Worm (Caenorhabditis elegans) whole organism, young adult: ENCODE measurements around the gene Y43F8B.28.
A peak's percentile ranks its signal among the peaks of the same experiment; 100 is the strongest.

ENCODE experiments used
- B0019.2 ChIP-seq: fragments of 200-800 bp; sonication (Bioruptor generic); conservative IDR thresholded peaks from 2 replicates; pipeline ENCODE4 v1.3.6; 2022; ENCODE audit warnings: missing genetic modification reagents, missing genetic modification characterization, missing compliant biosample characterization
- B0261.1 ChIP-seq: sonication (generic microtip); optimal IDR thresholded peaks from 2 replicates; lab custom pipeline; 2016; ENCODE audit warnings: mild to moderate bottlenecking, missing genetic modification characterization, moderate library complexity, missing compliant biosample characterization
- C06A6.2 ChIP-seq: fragments of 200-800 bp; sonication (Bioruptor generic); conservative IDR thresholded peaks from 2 replicates; pipeline ENCODE4 v1.3.6; 2022; ENCODE audit warnings: missing genetic modification characterization, missing compliant biosample characterization
- F55B11.4 ChIP-seq: sonication (generic microtip); optimal IDR thresholded peaks from 2 replicates; lab custom pipeline; 2016; ENCODE audit warnings: missing compliant biosample characterization, missing genetic modification characterization, borderline replicate concordance; ENCODE audit not compliant: insufficient read depth
- K11D2.4 ChIP-seq: fragments of 200-800 bp; sonication (Bioruptor generic); IDR thresholded peaks from 2 replicates; pipeline ENCODE4 v1.3.6; 2022; ENCODE audit warnings: missing genetic modification reagents, missing genetic modification characterization, missing compliant biosample characterization
- Y53G8AR.9 ChIP-seq: fragments of 200-800 bp; sonication (Bioruptor generic); conservative IDR thresholded peaks from 2 replicates; pipeline ENCODE4 v1.3.6; 2022; ENCODE audit warnings: missing genetic modification reagents, missing genetic modification characterization, missing compliant biosample characterization
- Y67H2A.10 ChIP-seq: fragments of 200-800 bp; sonication (Bioruptor generic); conservative IDR thresholded peaks from 2 replicates; pipeline ENCODE4 v1.3.6; 2022; ENCODE audit warnings: missing genetic modification reagents, missing genetic modification characterization, missing compliant biosample characterization
- aptf-2 ChIP-seq: fragments of 200-800 bp; sonication (Bioruptor generic); conservative IDR thresholded peaks from 2 replicates; pipeline ENCODE4 v1.3.6; 2022; ENCODE audit warnings: missing genetic modification reagents, missing genetic modification characterization, missing compliant biosample characterization
- atf-7 ChIP-seq: sonication (generic microtip); optimal IDR thresholded peaks from 2 replicates; lab custom pipeline; 2017; ENCODE audit warnings: mild to moderate bottlenecking, missing genetic modification characterization, missing compliant biosample characterization
- bed-1 ChIP-seq: fragments of 200-800 bp; sonication (Bioruptor generic); IDR thresholded peaks from 2 replicates; pipeline ENCODE4 v1.3.6; 2022; ENCODE audit warnings: missing genetic modification reagents, missing genetic modification characterization, missing compliant biosample characterization
- cebp-1 ChIP-seq, 2 experiments: fragments of 200-800 bp in 1 of 2; sonication (Bioruptor generic) in 1 of 2; sonication (generic microtip) in 1 of 2; IDR thresholded peaks in 1 of 2; optimal IDR thresholded peaks in 1 of 2; 2 replicates each; pipeline versions ENCODE4 v1.3.6 to Lab custom; 2017 to 2022; ENCODE audit warnings: missing compliant biosample characterization in 2 of 2, missing genetic modification characterization in 2 of 2, mild to moderate bottlenecking in 1 of 2, missing genetic modification reagents in 1 of 2, moderate library complexity in 1 of 2
- cebp-2 ChIP-seq: fragments of 200-800 bp; sonication (Bioruptor generic); IDR thresholded peaks from 2 replicates; pipeline ENCODE4 v1.3.6; 2022; ENCODE audit warnings: missing genetic modification characterization, missing compliant biosample characterization
- ceh-58 ChIP-seq: fragments of 200-800 bp; sonication (Bioruptor generic); IDR thresholded peaks from 2 replicates; pipeline ENCODE4 v1.3.6; 2022; ENCODE audit warnings: missing genetic modification characterization, missing compliant biosample characterization
- dpff-1 ChIP-seq: sonication (generic microtip); optimal IDR thresholded peaks from 2 replicates; lab custom pipeline; 2017; ENCODE audit warnings: mild to moderate bottlenecking, missing genetic modification characterization, missing compliant biosample characterization
- egl-44 ChIP-seq: fragments of 200-800 bp; sonication (Bioruptor generic); IDR thresholded peaks from 2 replicates; pipeline ENCODE4 v1.3.6; 2022; ENCODE audit warnings: missing genetic modification reagents, missing genetic modification characterization, missing compliant biosample characterization
- gei-17 ChIP-seq: fragments of 200-800 bp; sonication (Bioruptor generic); optimal IDR thresholded peaks from 2 replicates; lab custom pipeline; 2018; ENCODE audit warnings: mild to moderate bottlenecking, missing genetic modification characterization, missing compliant biosample characterization
- hlh-26 ChIP-seq: fragments of 200-800 bp; sonication (Bioruptor generic); conservative IDR thresholded peaks from 2 replicates; pipeline ENCODE4 v1.3.6; 2022; ENCODE audit warnings: missing genetic modification reagents, missing genetic modification characterization, missing compliant biosample characterization
- hsf-1 ChIP-seq: fragments of 200-800 bp; sonication (Bioruptor generic); IDR thresholded peaks from 2 replicates; pipeline ENCODE4 v1.3.6; 2022; ENCODE audit warnings: missing genetic modification reagents, missing genetic modification characterization, missing compliant biosample characterization
- let-526 ChIP-seq: fragments of 200-800 bp; sonication (Bioruptor generic); IDR thresholded peaks from 2 replicates; pipeline ENCODE4 v1.3.6; 2022; ENCODE audit warnings: missing genetic modification reagents, missing genetic modification characterization, missing compliant biosample characterization
- let-607 ChIP-seq, 2 experiments: fragments of 200-800 bp in 1 of 2; sonication (Bioruptor generic) in 1 of 2; sonication (generic microtip) in 1 of 2; optimal IDR thresholded peaks; 2 replicates each; lab custom pipeline; 2016 to 2018; ENCODE audit warnings: mild to moderate bottlenecking in 2 of 2, missing compliant biosample characterization in 2 of 2, missing genetic modification characterization in 2 of 2, moderate library complexity in 2 of 2, missing genotype in 1 of 2
- lin-40 ChIP-seq: sonication (generic microtip); optimal IDR thresholded peaks from 2 replicates; lab custom pipeline; 2016; ENCODE audit warnings: missing genetic modification characterization, mild to moderate bottlenecking, missing compliant biosample characterization, missing genotype, missing genetic modification reagents
- lin-54 ChIP-seq: fragments of 200-800 bp; sonication (Bioruptor generic); optimal IDR thresholded peaks from 2 replicates; lab custom pipeline; 2018; ENCODE audit warnings: mild to moderate bottlenecking, missing genetic modification characterization, missing compliant biosample characterization
- lsl-1 ChIP-seq: fragments of 200-800 bp; sonication (Bioruptor generic); optimal IDR thresholded peaks from 2 replicates; lab custom pipeline; 2018; ENCODE audit warnings: mild to moderate bottlenecking, missing genetic modification characterization, moderate library complexity, missing compliant biosample characterization
- lsy-27 ChIP-seq: sonication (generic microtip); optimal IDR thresholded peaks from 2 replicates; lab custom pipeline; 2017; ENCODE audit warnings: missing genetic modification characterization, mild to moderate bottlenecking, missing compliant biosample characterization, antibody characterized with exemption, missing genotype, borderline replicate concordance; ENCODE audit not compliant: insufficient read depth
- madf-10 ChIP-seq: sonication (generic microtip); optimal IDR thresholded peaks from 2 replicates; lab custom pipeline; 2016; ENCODE audit warnings: mild to moderate bottlenecking, missing genetic modification characterization, missing compliant biosample characterization
- madf-3 ChIP-seq: fragments of 200-800 bp; sonication (Bioruptor generic); IDR thresholded peaks from 2 replicates; pipeline ENCODE4 v1.3.6; 2022; ENCODE audit warnings: missing genetic modification reagents, missing genetic modification characterization, missing compliant biosample characterization
- mcd-1 ChIP-seq: fragments of 200-800 bp; sonication (Bioruptor generic); IDR thresholded peaks from 2 replicates; pipeline ENCODE4 v1.3.6; 2022; ENCODE audit warnings: missing genetic modification reagents, missing genetic modification characterization, missing compliant biosample characterization
- mel-28 ChIP-seq: sonication (generic microtip); optimal IDR thresholded peaks from 2 replicates; lab custom pipeline; 2016; ENCODE audit warnings: borderline replicate concordance, mild to moderate bottlenecking, missing genetic modification characterization, missing compliant biosample characterization
- mxl-1 ChIP-seq: sonication (generic microtip); optimal IDR thresholded peaks from 2 replicates; lab custom pipeline; 2016; ENCODE audit warnings: missing genetic modification characterization, missing compliant biosample characterization
- nfya-2 ChIP-seq: fragments of 200-800 bp; sonication (Bioruptor generic); IDR thresholded peaks from 2 replicates; pipeline ENCODE4 v1.3.6; 2022; ENCODE audit warnings: missing genetic modification reagents, missing genetic modification characterization, missing compliant biosample characterization
- nhr-80 ChIP-seq: sonication (generic microtip); optimal IDR thresholded peaks from 2 replicates; lab custom pipeline; 2016; ENCODE audit warnings: missing genetic modification characterization, missing compliant biosample characterization
- pha-4 ChIP-seq: fragments of 150-350 bp; sonication (generic microtip); optimal IDR thresholded peaks from 2 replicates; lab custom pipeline; 2014; ENCODE audit warnings: missing biosample characterization, missing genetic modification reagents, missing genetic modification characterization
- rcor-1 ChIP-seq: fragments of 200-800 bp; sonication (Bioruptor generic); IDR thresholded peaks from 2 replicates; pipeline ENCODE4 v1.3.6; 2022; ENCODE audit warnings: missing genetic modification reagents, missing genetic modification characterization, missing compliant biosample characterization
- repo-1 ChIP-seq: sonication (generic microtip); optimal IDR thresholded peaks from 2 replicates; lab custom pipeline; 2017; ENCODE audit warnings: mild to moderate bottlenecking, missing genetic modification characterization, missing compliant biosample characterization
- snpc-3.4 ChIP-seq: sonication (generic microtip); optimal IDR thresholded peaks from 2 replicates; lab custom pipeline; 2017; ENCODE audit warnings: missing genetic modification characterization, mild to moderate bottlenecking, missing compliant biosample characterization, antibody characterized with exemption, moderate library complexity, missing genotype, missing genetic modification reagents
- snpc-4 ChIP-seq, 5 experiments: fragments of 150-350 bp in 1 of 5; sonication (generic microtip) in 4 of 5; optimal IDR thresholded peaks; 2 replicates each; lab custom pipeline; 2014 to 2018; ENCODE audit warnings: missing genetic modification characterization in 5 of 5, missing biosample characterization in 3 of 5, antibody characterized with exemption in 2 of 5, mild to moderate bottlenecking in 2 of 5, missing compliant biosample characterization in 2 of 5, missing genotype in 2 of 5, moderate library complexity in 2 of 5, missing genetic modification reagents in 1 of 5
- somi-1 ChIP-seq: fragments of 200-800 bp; sonication (Bioruptor generic); optimal IDR thresholded peaks from 2 replicates; lab custom pipeline; 2018; ENCODE audit warnings: mild to moderate bottlenecking, missing genetic modification characterization, missing compliant biosample characterization
- tlf-1 ChIP-seq: fragments of 200-800 bp; sonication (Bioruptor generic); optimal IDR thresholded peaks from 2 replicates; lab custom pipeline; 2018; ENCODE audit warnings: mild to moderate bottlenecking, missing genetic modification characterization, missing compliant biosample characterization
- unc-62 ChIP-seq: fragments of 150-350 bp; optimal IDR thresholded peaks from 2 replicates; lab custom pipeline; 2014; ENCODE audit warnings: missing biosample characterization, missing genetic modification reagents, missing genetic modification characterization
- zfh-2 ChIP-seq: fragments of 200-800 bp; sonication (Bioruptor generic); conservative IDR thresholded peaks from 2 replicates; pipeline ENCODE4 v1.3.6; 2022; ENCODE audit warnings: missing genetic modification reagents, missing genetic modification characterization, missing compliant biosample characterization
- ztf-18 ChIP-seq: sonication (generic microtip); optimal IDR thresholded peaks from 2 replicates; lab custom pipeline; 2016; ENCODE audit warnings: missing genotype, mild to moderate bottlenecking, missing genetic modification characterization, missing compliant biosample characterization
- ztf-22 ChIP-seq: fragments of 200-800 bp; sonication (Bioruptor generic); optimal IDR thresholded peaks from 2 replicates; lab custom pipeline; 2018; ENCODE audit warnings: mild to moderate bottlenecking, missing genetic modification characterization, moderate library complexity, missing compliant biosample characterization
- ztf-25 ChIP-seq: fragments of 200-800 bp; sonication (Bioruptor generic); IDR thresholded peaks from 2 replicates; pipeline ENCODE4 v1.3.6; 2022; ENCODE audit warnings: missing genetic modification reagents, missing genetic modification characterization, missing compliant biosample characterization
- ztf-26 ChIP-seq: sonication (generic microtip); optimal IDR thresholded peaks from 2 replicates; lab custom pipeline; 2017; ENCODE audit warnings: missing genetic modification characterization, missing compliant biosample characterization
- ztf-28 ChIP-seq: fragments of 200-800 bp; sonication (Bioruptor generic); IDR thresholded peaks from 2 replicates; pipeline ENCODE4 v1.3.6; 2022; ENCODE audit warnings: missing genetic modification reagents, missing genetic modification characterization, missing compliant biosample characterization

The Y43F8B.28 gene

DNA sequence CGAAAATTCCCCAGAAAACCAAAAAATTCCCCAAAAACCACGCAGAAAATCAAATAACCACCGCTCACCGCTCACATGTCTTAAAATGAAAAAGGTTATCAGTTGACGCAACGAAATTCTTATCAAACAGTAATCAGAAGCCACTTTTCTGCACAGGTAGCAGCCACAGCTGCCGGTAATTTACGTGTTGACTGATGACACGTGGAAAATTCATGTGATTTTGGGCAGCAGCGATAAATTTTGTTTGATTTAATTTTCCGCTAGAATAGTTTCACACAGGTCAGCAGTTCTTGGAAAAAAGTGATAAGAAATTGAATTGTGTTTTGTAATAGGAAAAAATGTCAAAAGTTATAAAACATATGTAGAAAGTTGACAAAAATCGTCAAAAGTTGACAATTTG is 42.4 kb downstream of the Y43F8B.28 start (continued):
- 0 out of 2 replicates have a peak, but pooled peaks have one; percentile 42 for TF ChIP-seq egl-44 (GFP tag; lab: Robert Waterston, UW)

DNA sequence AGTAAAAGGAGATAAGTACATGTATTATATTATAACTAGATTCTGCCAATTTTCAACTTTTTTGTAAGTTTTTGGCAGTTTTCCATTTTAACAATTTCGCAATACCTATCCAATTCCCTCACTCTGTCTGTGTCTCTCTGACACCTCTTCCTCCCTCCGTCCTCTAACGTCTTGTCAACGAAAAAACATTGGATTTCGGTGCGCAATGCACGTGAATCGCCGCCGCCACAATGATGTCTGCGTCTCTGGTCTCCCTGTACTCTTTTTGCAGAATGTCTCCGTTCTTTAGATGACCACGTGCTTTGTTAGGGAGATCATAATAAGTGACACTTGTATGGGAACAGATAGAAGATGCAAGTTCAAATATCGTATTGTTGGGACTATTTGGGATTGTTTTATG is 44.0 kb downstream of the Y43F8B.28 start:
- peak; percentile 59 to 64 for TF ChIP-seq let-607 (tag; optimal IDR thresholded peaks at IDR 0.05; lab: Kevin White, UChicago)
- TF ChIP-seq dpff-1 (tag; lab: Kevin White, UChicago) = no peak
- TF ChIP-seq C06A6.2 (GFP tag; lab: Robert Waterston, UW) = peak; percentile 87
- peak; percentile 92 for TF ChIP-seq atf-7 (tag; lab: Kevin White, UChicago)
- TF ChIP-seq unc-62 (GFP tag; lab: Kevin White, UChicago) = peak; percentile 95
- peak; percentile 75 for TF ChIP-seq tlf-1
- TF ChIP-seq somi-1 (GFP tag; lab: Kevin White, UChicago) = peak; percentile 97
- no peak for TF ChIP-seq snpc-3.4 (tag; lab: Kevin White, UChicago)
- TF ChIP-seq aptf-2 (GFP tag; lab: Robert Waterston, UW) = no peak
- no peak for TF ChIP-seq bed-1 (GFP tag; lab: Robert Waterston, UW)
- TF ChIP-seq hlh-26 (GFP tag; lab: Robert Waterston, UW) = no peak
- no peak for TF ChIP-seq mel-28 (tag; lab: Kevin White, UChicago)
- peak; percentile 92 for TF ChIP-seq K11D2.4 (GFP tag; lab: Robert Waterston, UW)
- peak; percentile 65 for TF ChIP-seq nhr-80 (tag; lab: Kevin White, UChicago)
- peak; percentile 99 for TF ChIP-seq cebp-1 (GFP tag; IDR thresholded peaks at IDR 0.05; lab: Robert Waterston, UW)
- peak; percentile 100 for TF ChIP-seq cebp-1 (tag; optimal IDR thresholded peaks at IDR 0.05; lab: Kevin White, UChicago)
- no peak for TF ChIP-seq lsy-27 (tag; lab: Kevin White, UChicago)
- TF ChIP-seq let-526 = peak; percentile 75
- no peak for TF ChIP-seq ztf-25 (GFP tag; lab: Robert Waterston, UW)
- no peak for TF ChIP-seq ztf-28
- TF ChIP-seq hsf-1 (GFP tag; lab: Robert Waterston, UW) = no peak
- no peak for TF ChIP-seq B0261.1 (tag; lab: Kevin White, UChicago)
- TF ChIP-seq rcor-1 (GFP tag; lab: Robert Waterston, UW) = 0 out of 2 replicates have a peak, but pooled peaks have one; percentile 33
- peak; percentile 66 for TF ChIP-seq mcd-1
- TF ChIP-seq ztf-22 (GFP tag; lab: Kevin White, UChicago) = peak; percentile 74
- TF ChIP-seq zfh-2 (GFP tag; lab: Robert Waterston, UW) = peak; percentile 75
- TF ChIP-seq snpc-4 (GFP tag; optimal IDR thresholded peaks at IDR 0.05; lab: Kevin White, UChicago) = no peak
- TF ChIP-seq snpc-4 (tag; optimal IDR thresholded peaks at IDR 0.05; lab: Kevin White, UChicago) = peak in 2 of 4 experiments; percentile 65 to 73
- TF ChIP-seq F55B11.4 (tag; lab: Kevin White, UChicago) = no peak
- TF ChIP-seq B0019.2 (GFP tag; lab: Robert Waterston, UW) = no peak
- no peak for TF ChIP-seq mxl-1
- TF ChIP-seq nfya-2 = no peak
- TF ChIP-seq egl-44 (GFP tag; lab: Robert Waterston, UW) = peak; percentile 89
- TF ChIP-seq Y53G8AR.9 (GFP tag; lab: Robert Waterston, UW) = peak; percentile 85; the same call in 1 of the 2 replicates
- peak; percentile 11 for TF ChIP-seq ztf-18 (tag; lab: Kevin White, UChicago)
- TF ChIP-seq pha-4 = peak; percentile 57
- TF ChIP-seq lin-40 (tag; lab: Kevin White, UChicago) = peak; percentile 97
- peak; percentile 88 for TF ChIP-seq madf-10 (tag; lab: Kevin White, UChicago)
- TF ChIP-seq madf-3 (GFP tag; lab: Robert Waterston, UW) = no peak
- peak; percentile 96 for TF ChIP-seq ztf-26 (tag; lab: Kevin White, UChicago)
- no peak for TF ChIP-seq lsl-1 (GFP tag; lab: Kevin White, UChicago)
- peak; percentile 56 for TF ChIP-seq gei-17
- no peak for TF ChIP-seq Y67H2A.10 (GFP tag; lab: Robert Waterston, UW)
- TF ChIP-seq cebp-2 = 0 out of 2 replicates have a peak, but pooled peaks have one; percentile 25
- TF ChIP-seq ceh-58 (GFP tag; lab: Robert Waterston, UW) = no peak
- TF ChIP-seq repo-1 (tag; lab: Kevin White, UChicago) = peak; percentile 53
- peak; percentile 55 for TF ChIP-seq lin-54 (GFP tag; lab: Kevin White, UChicago)
